Fruit fly (Drosophila melanogaster): ENCODE measurements around the gene Tmtc1.

Tmtc1 gene

DNA sequence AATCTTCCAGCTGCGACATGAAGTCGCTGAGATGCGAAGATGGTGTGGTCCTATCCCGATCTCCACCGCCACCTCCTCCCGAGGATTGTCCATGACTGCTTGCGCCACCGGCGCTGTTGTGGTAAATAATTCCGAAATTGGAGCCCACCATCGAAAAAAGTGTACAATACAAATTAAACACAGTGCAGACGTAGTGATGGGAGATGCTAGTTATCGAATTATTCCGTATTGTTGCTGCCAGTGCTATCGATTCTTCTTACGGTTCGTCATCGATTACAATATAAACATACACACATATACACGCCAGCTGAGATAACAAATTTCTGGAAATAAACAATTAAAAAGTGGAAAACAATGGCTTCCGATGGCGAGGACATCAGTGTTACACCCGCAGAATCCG is 90.1 kb downstream of the Tmtc1 start, which contains the start of the genes Taf10b and Taf10 (continued):
- TF ChIP-seq CG10209 (GFP tag; optimal IDR thresholded peaks at IDR 0.05), result no peak
- TF ChIP-seq Hsf (GFP tag; optimal IDR thresholded peaks at IDR 0.05), result no peak
- no peak for TF ChIP-seq PHDP (tag; optimal IDR thresholded peaks at IDR 0.05)
- no peak for TF ChIP-seq CG12744 (GFP tag; optimal IDR thresholded peaks at IDR 0.05)
- TF ChIP-seq CG4820 (GFP tag; optimal IDR thresholded peaks at IDR 0.05), result no peak
- TF ChIP-seq ERR (GFP tag; optimal IDR thresholded peaks at IDR 0.05), result peak; percentile 6
- TF ChIP-seq CG31388 (GFP tag; optimal IDR thresholded peaks at IDR 0.05), result no peak
- no peak for TF ChIP-seq HLH54F (GFP tag; optimal IDR thresholded peaks at IDR 0.05)
- no peak for TF ChIP-seq ab (GFP tag; optimal IDR thresholded peaks at IDR 0.05)
- no peak for TF ChIP-seq rib (GFP tag; IDR thresholded peaks at IDR 0.05)
- no peak for TF ChIP-seq NC2β (GFP tag; optimal IDR thresholded peaks at IDR 0.05)
- TF ChIP-seq slbo (GFP tag; IDR thresholded peaks at IDR 0.05), result no peak
- no peak for TF ChIP-seq CG13123 (GFP tag; optimal IDR thresholded peaks at IDR 0.05)
- TF ChIP-seq CG15696 (tag; optimal IDR thresholded peaks at IDR 0.05), result no peak
- no peak for TF ChIP-seq CG7357 (GFP tag; IDR thresholded peaks at IDR 0.05)
- TF ChIP-seq run (tag; optimal IDR thresholded peaks at IDR 0.05), result no peak
- TF ChIP-seq CG14710 (tag; optimal IDR thresholded peaks at IDR 0.05), result peak; percentile 45
- no peak for TF ChIP-seq NC2α (GFP tag; optimal IDR thresholded peaks at IDR 0.05)
- no peak for TF ChIP-seq HLHmδ (GFP tag; optimal IDR thresholded peaks at IDR 0.05)
- peak; percentile 13 for TF ChIP-seq CG12391 (tag; optimal IDR thresholded peaks at IDR 0.05)
- no peak for TF ChIP-seq slou (GFP tag; optimal IDR thresholded peaks at IDR 0.05)
- TF ChIP-seq CG18262 (tag; optimal IDR thresholded peaks at IDR 0.05), result no peak
- TF ChIP-seq CG18599 (GFP tag; optimal IDR thresholded peaks at IDR 0.05), result no peak
- no peak for TF ChIP-seq trh (GFP tag; optimal IDR thresholded peaks at IDR 0.05)
- peak in 1 of 2 experiments; percentile 5 for TF ChIP-seq Eip74EF (GFP tag; optimal IDR thresholded peaks at IDR 0.05)
- TF ChIP-seq sr (GFP tag; IDR thresholded peaks at IDR 0.05), result no peak
- peak; percentile 40 for TF ChIP-seq sens (GFP tag)
- no peak for TF ChIP-seq ham (GFP tag; IDR thresholded peaks at IDR 0.05)
- TF ChIP-seq sqz (GFP tag; optimal IDR thresholded peaks at IDR 0.05), result no peak
- peak; percentile 73 for TF ChIP-seq CG14860 (GFP tag; IDR thresholded peaks at IDR 0.05; ENCODE audit: partially characterized antibody)
- TF ChIP-seq vfl (GFP tag; optimal IDR thresholded peaks at IDR 0.05), result no peak
- TF ChIP-seq mirr (GFP tag; optimal IDR thresholded peaks at IDR 0.05), result peak; percentile 47
- 0 out of 2 replicates have a peak, but pooled peaks have one; percentile 11 for TF ChIP-seq dati (GFP tag; IDR thresholded peaks at IDR 0.05)
- no peak for TF ChIP-seq Atf-2 (GFP tag; optimal IDR thresholded peaks at IDR 0.05)
- no peak for TF ChIP-seq CG31365 (tag; optimal IDR thresholded peaks at IDR 0.05)
- peak; percentile 27; the same call in 1 of the 2 replicates for TF ChIP-seq Rfx (GFP tag; IDR thresholded peaks at IDR 0.05)
- no peak for TF ChIP-seq CG12155 (GFP tag; optimal IDR thresholded peaks at IDR 0.05)
- peak; percentile 57; the same call in 2 of the 3 replicates for TF ChIP-seq CG11560 (tag; IDR thresholded peaks at IDR 0.05)
- TF ChIP-seq fru (optimal IDR thresholded peaks at IDR 0.05), result no peak
- TF ChIP-seq slp2 (GFP tag; optimal IDR thresholded peaks at IDR 0.05), result no peak
- TF ChIP-seq gro (GFP tag; optimal IDR thresholded peaks at IDR 0.05), result no peak
- no peak for TF ChIP-seq Bdp1 (GFP tag; optimal IDR thresholded peaks at IDR 0.05)
- TF ChIP-seq CG11398 (GFP tag; optimal IDR thresholded peaks at IDR 0.05), result no peak
- no peak for TF ChIP-seq TFAM (GFP tag; optimal IDR thresholded peaks at IDR 0.05)
- peak; percentile 16 for TF ChIP-seq lilli (GFP tag; optimal IDR thresholded peaks at IDR 0.05)
- no peak for TF ChIP-seq CG11085 (GFP tag; IDR thresholded peaks at IDR 0.05)
- TF ChIP-seq CG32772 (GFP tag; IDR thresholded peaks at IDR 0.05), result no peak
- TF ChIP-seq CG10543 (GFP tag; optimal IDR thresholded peaks at IDR 0.05), result peak; percentile 4
- TF ChIP-seq CG3065 (GFP tag; optimal IDR thresholded peaks at IDR 0.05), result no peak
- no peak for TF ChIP-seq emc (GFP tag; optimal IDR thresholded peaks at IDR 0.05)
- TF ChIP-seq chm (GFP tag; IDR thresholded peaks at IDR 0.05), result no peak
- TF ChIP-seq ATbp (GFP tag; optimal IDR thresholded peaks at IDR 0.05), result no peak
- no peak for TF ChIP-seq tx (GFP tag; optimal IDR thresholded peaks at IDR 0.05)
